Worm (Caenorhabditis elegans): ENCODE measurements around the gene C42D4.18.

- TF ChIP-seq flt-1 (GFP tag; IDR thresholded peaks at IDR 0.05) (no peak), ceh-36 (tag; optimal IDR thresholded peaks at IDR 0.05) (no peak), tbx-11 (GFP tag; IDR thresholded peaks at IDR 0.05) (no peak), ama-1 (optimal IDR thresholded peaks at IDR 0.05) (no peak), ets-7 (tag; optimal IDR thresholded peaks at IDR 0.05) (no peak), tbx-37 (GFP tag; conservative IDR thresholded peaks at IDR 0.05) (no peak), F13C5.2 (tag; optimal IDR thresholded peaks at IDR 0.05) (no peak), B0310.2 (tag; optimal IDR thresholded peaks at IDR 0.05) (no peak), scrt-1 (GFP tag; IDR thresholded peaks at IDR 0.05) (no peak), hmg-4 (GFP tag; optimal IDR thresholded peaks at IDR 0.05) (no peak), sea-1 (GFP tag; conservative IDR thresholded peaks at IDR 0.05) (no peak)
These were observed 10.3 kb downstream of the C42D4.18 start, which contains the start of gene str-44 for ce11 chrIV:7176887-7177286.
